Fruit fly (Drosophila melanogaster) whole organism, embryonic: ENCODE measurements around the gene Arc42.

Experiments used
- Abd-B ChIP-seq: fragments of 200-800 bp; sonication (Bioruptor generic); optimal IDR thresholded peaks from 2 replicates; lab custom pipeline; 2018; ENCODE audit warnings: missing biosample characterization, mild to moderate bottlenecking, missing genetic modification characterization, moderate library complexity
- CG11247 ChIP-seq: fragments of 200-800 bp; sonication (Bioruptor generic); IDR thresholded peaks from 2 replicates; pipeline ENCODE4 v1.3.6; 2022; ENCODE audit warnings: missing biosample characterization, missing genetic modification characterization
- CG11398 ChIP-seq: fragments of 200-800 bp; sonication (Bioruptor generic); optimal IDR thresholded peaks from 2 replicates; lab custom pipeline; 2016; ENCODE audit warnings: missing biosample characterization, missing genetic modification characterization
- CG11723 ChIP-seq: fragments of 200-800 bp; sonication (Bioruptor generic); optimal IDR thresholded peaks from 2 replicates; lab custom pipeline; 2017; ENCODE audit warnings: missing biosample characterization, mild to moderate bottlenecking, missing genetic modification characterization
- CG14014 ChIP-seq: fragments of 200-800 bp; sonication (Bioruptor generic); IDR thresholded peaks from 2 replicates; pipeline ENCODE4 v1.3.6; 2022; ENCODE audit warnings: missing biosample characterization, missing genetic modification characterization
- CG15269 ChIP-seq: fragments of 200-800 bp; sonication (Bioruptor generic); optimal IDR thresholded peaks from 2 replicates; lab custom pipeline; 2018; ENCODE audit warnings: missing biosample characterization, mild to moderate bottlenecking, missing genetic modification characterization, moderate library complexity
- CG1647 ChIP-seq: fragments of 200-800 bp; sonication (Bioruptor generic); optimal IDR thresholded peaks from 3 replicates; lab custom pipeline; 2016; ENCODE audit warnings: missing biosample characterization, missing genetic modification characterization
- CG18619 ChIP-seq: fragments of 200-800 bp; sonication (Bioruptor generic); optimal IDR thresholded peaks from 3 replicates; lab custom pipeline; 2017; ENCODE audit warnings: missing biosample characterization, mild to moderate bottlenecking, missing genetic modification characterization
- CG2116 ChIP-seq: fragments of 200-800 bp; sonication (Bioruptor generic); optimal IDR thresholded peaks from 3 replicates; lab custom pipeline; 2018; ENCODE audit warnings: missing biosample characterization, mild to moderate bottlenecking, missing genetic modification characterization
- CG32767 ChIP-seq: fragments of 200-800 bp; sonication (Bioruptor generic); IDR thresholded peaks from 2 replicates; pipeline ENCODE4 v1.3.6; 2022; ENCODE audit warnings: missing biosample characterization, missing genetic modification characterization
- CG3281 ChIP-seq: fragments of 200-800 bp; sonication (Bioruptor generic); optimal IDR thresholded peaks from 3 replicates; lab custom pipeline; 2017; ENCODE audit warnings: missing biosample characterization, mild to moderate bottlenecking, missing genetic modification characterization
- CG43689 ChIP-seq: fragments of 200-800 bp; sonication (Bioruptor generic); IDR thresholded peaks from 2 replicates; pipeline ENCODE4 v1.3.6; 2022; ENCODE audit warnings: missing biosample characterization, missing genetic modification characterization
- CG8281 ChIP-seq: fragments of 200-800 bp; sonication (Bioruptor generic); optimal IDR thresholded peaks from 2 replicates; lab custom pipeline; 2018; ENCODE audit warnings: missing biosample characterization, mild to moderate bottlenecking, missing genetic modification characterization, moderate library complexity
- CG8765 ChIP-seq: fragments of 200-800 bp; sonication (Bioruptor generic); IDR thresholded peaks from 2 replicates; pipeline ENCODE4 v1.3.6; 2022; ENCODE audit warnings: missing biosample characterization, missing genetic modification characterization
- CG8944 ChIP-seq: fragments of 200-800 bp; sonication (Bioruptor generic); optimal IDR thresholded peaks from 3 replicates; lab custom pipeline; 2016; ENCODE audit warnings: missing biosample characterization, missing genetic modification characterization
- CoRest ChIP-seq: fragments of 200-800 bp; sonication (Bioruptor generic); optimal IDR thresholded peaks from 3 replicates; lab custom pipeline; 2018; ENCODE audit warnings: missing biosample characterization, mild to moderate bottlenecking, missing genetic modification characterization, moderate library complexity
- D19A ChIP-seq: fragments of 200-800 bp; optimal IDR thresholded peaks from 3 replicates; lab custom pipeline; 2019; ENCODE audit warnings: missing biosample characterization, mild to moderate bottlenecking, missing genetic modification characterization, moderate library complexity
- E2f1 ChIP-seq: fragments of 200-800 bp; sonication (Bioruptor generic); IDR thresholded peaks from 2 replicates; pipeline ENCODE4 v1.3.6; 2022; ENCODE audit warnings: missing biosample characterization, missing genetic modification characterization
- Hr39 ChIP-seq: fragments of >200 bp; optimal IDR thresholded peaks from 2 replicates; lab custom pipeline; 2017
- Lpt ChIP-seq: fragments of >200 bp; optimal IDR thresholded peaks from 2 replicates; lab custom pipeline; 2018; ENCODE audit warnings: missing biosample characterization, missing genetic modification characterization
- MESR4 ChIP-seq: fragments of 200-800 bp; sonication (Bioruptor generic); optimal IDR thresholded peaks from 2 replicates; lab custom pipeline; 2018; ENCODE audit warnings: missing biosample characterization, mild to moderate bottlenecking, missing genetic modification characterization, moderate library complexity
- Meics ChIP-seq: fragments of 200-800 bp; sonication (Bioruptor generic); optimal IDR thresholded peaks from 2 replicates; lab custom pipeline; 2017; ENCODE audit warnings: missing biosample characterization, mild to moderate bottlenecking, missing genetic modification characterization
- Myb ChIP-seq: fragments of 200-800 bp; sonication (Bioruptor generic); optimal IDR thresholded peaks from 2 replicates; lab custom pipeline; 2016; ENCODE audit warnings: missing biosample characterization, missing genetic modification characterization
- NFAT ChIP-seq: fragments of 200-800 bp; sonication (Bioruptor generic); IDR thresholded peaks from 2 replicates; pipeline ENCODE4 v1.3.6; 2022; ENCODE audit warnings: missing biosample characterization, missing genetic modification characterization
- Nf-YA ChIP-seq: fragments of 200-800 bp; sonication (Bioruptor generic); IDR thresholded peaks from 2 replicates; pipeline ENCODE4 v1.3.6; 2022; ENCODE audit warnings: missing biosample characterization, missing genetic modification characterization
- Ptx1 ChIP-seq: fragments of 200-800 bp; sonication (Bioruptor generic); IDR thresholded peaks from 2 replicates; pipeline ENCODE4 v1.3.6; 2022; ENCODE audit warnings: missing biosample characterization, missing genetic modification characterization
- Six4 ChIP-seq: fragments of 200-800 bp; sonication (Bioruptor generic); optimal IDR thresholded peaks from 2 replicates; lab custom pipeline; 2016; ENCODE audit warnings: missing biosample characterization, missing genetic modification characterization
- TFAM ChIP-seq: fragments of 200-800 bp; sonication (Bioruptor generic); optimal IDR thresholded peaks from 2 replicates; lab custom pipeline; 2017; ENCODE audit warnings: missing biosample characterization, missing genetic modification characterization, inconsistent platforms
- Taf1 ChIP-seq: fragments of 200-800 bp; sonication (Bioruptor generic); IDR thresholded peaks from 2 replicates; pipeline ENCODE4 v1.3.6; 2022; ENCODE audit warnings: missing biosample characterization, missing genetic modification characterization
- br ChIP-seq: fragments of >200 bp; optimal IDR thresholded peaks from 2 replicates; lab custom pipeline; 2017
- ci ChIP-seq: fragments of 200-800 bp; sonication (Bioruptor generic); IDR thresholded peaks from 3 replicates; pipeline ENCODE4 v1.3.6; 2022; ENCODE audit warnings: missing biosample characterization, missing genetic modification characterization
- corto ChIP-seq: fragments of 200-800 bp; sonication (Bioruptor generic); optimal IDR thresholded peaks from 2 replicates; lab custom pipeline; 2016; ENCODE audit warnings: missing biosample characterization, mild to moderate bottlenecking, missing genetic modification characterization, moderate library complexity
- cwo ChIP-seq: fragments of 200-800 bp; sonication (Bioruptor generic); optimal IDR thresholded peaks from 3 replicates; lab custom pipeline; 2017; ENCODE audit warnings: missing biosample characterization, missing genetic modification characterization, mild to moderate bottlenecking, moderate library complexity, missing genetic modification reagents
- dm ChIP-seq: fragments of 200-800 bp; sonication (Bioruptor generic); optimal IDR thresholded peaks from 3 replicates; lab custom pipeline; 2016; ENCODE audit warnings: missing biosample characterization, missing genetic modification characterization
- ewg ChIP-seq: fragments of 200-800 bp; sonication (Bioruptor generic); optimal IDR thresholded peaks from 3 replicates; lab custom pipeline; 2017; ENCODE audit warnings: mild to moderate bottlenecking, missing biosample characterization, missing genetic modification reagents, missing genetic modification characterization
- gcm ChIP-seq: fragments of 200-800 bp; sonication (Bioruptor generic); optimal IDR thresholded peaks from 2 replicates; lab custom pipeline; 2019; ENCODE audit warnings: missing biosample characterization, mild to moderate bottlenecking, missing genetic modification characterization, moderate library complexity
- gro ChIP-seq: fragments of 200-800 bp; sonication (Bioruptor generic); optimal IDR thresholded peaks from 2 replicates; lab custom pipeline; 2016; ENCODE audit warnings: missing biosample characterization, missing genetic modification characterization
- hbn ChIP-seq: fragments of 200-800 bp; sonication (Bioruptor generic); IDR thresholded peaks from 2 replicates; pipeline ENCODE4 v1.3.6; 2022; ENCODE audit warnings: missing biosample characterization, missing genetic modification characterization; ENCODE audit not compliant: partially characterized antibody
- inv ChIP-seq: fragments of 200-800 bp; sonication (Bioruptor generic); IDR thresholded peaks from 2 replicates; pipeline ENCODE4 v1.3.6; 2022; ENCODE audit warnings: missing biosample characterization, missing genetic modification characterization; ENCODE audit not compliant: partially characterized antibody
- kay ChIP-seq: fragments of 200-800 bp; sonication (Bioruptor generic); optimal IDR thresholded peaks from 2 replicates; lab custom pipeline; 2016; ENCODE audit warnings: missing biosample characterization, missing genetic modification characterization
- knrl ChIP-seq: fragments of 200-800 bp; sonication (Bioruptor generic); IDR thresholded peaks from 3 replicates; pipeline ENCODE4 v1.3.6; 2022; ENCODE audit warnings: missing biosample characterization, missing genetic modification characterization; ENCODE audit not compliant: partially characterized antibody
- odd ChIP-seq: fragments of 200-800 bp; sonication (Bioruptor generic); optimal IDR thresholded peaks from 2 replicates; lab custom pipeline; 2017; ENCODE audit warnings: missing biosample characterization, mild to moderate bottlenecking, missing genetic modification characterization
- pzg ChIP-seq: fragments of 200-800 bp; sonication (Bioruptor generic); optimal IDR thresholded peaks from 3 replicates; lab custom pipeline; 2018; ENCODE audit warnings: missing biosample characterization, mild to moderate bottlenecking, missing genetic modification characterization, moderate library complexity
- schlank ChIP-seq: fragments of 200-800 bp; sonication (Bioruptor generic); optimal IDR thresholded peaks from 2 replicates; lab custom pipeline; 2018; ENCODE audit warnings: missing biosample characterization, mild to moderate bottlenecking, missing genetic modification characterization
- scrt ChIP-seq: fragments of 200-800 bp; sonication (Bioruptor generic); optimal IDR thresholded peaks from 2 replicates; lab custom pipeline; 2018; ENCODE audit warnings: missing biosample characterization, mild to moderate bottlenecking, missing genetic modification characterization, moderate library complexity
- sima ChIP-seq: fragments of 200-800 bp; sonication (Bioruptor generic); optimal IDR thresholded peaks from 2 replicates; lab custom pipeline; 2016; ENCODE audit warnings: missing biosample characterization, missing genetic modification characterization
- sna ChIP-seq: fragments of 200-800 bp; sonication (Bioruptor generic); IDR thresholded peaks from 2 replicates; pipeline ENCODE4 v1.3.6; 2022; ENCODE audit warnings: missing biosample characterization, missing genetic modification characterization; ENCODE audit not compliant: partially characterized antibody
- sug ChIP-seq: fragments of 200-800 bp; optimal IDR thresholded peaks from 2 replicates; lab custom pipeline; 2019; ENCODE audit warnings: missing biosample characterization, mild to moderate bottlenecking, missing genetic modification characterization, moderate library complexity
- tna ChIP-seq: fragments of 200-800 bp; sonication (Bioruptor generic); IDR thresholded peaks from 2 replicates; pipeline ENCODE4 v1.3.6; 2022; ENCODE audit warnings: missing biosample characterization, missing genetic modification characterization; ENCODE audit not compliant: partially characterized antibody
- z ChIP-seq: fragments of 200-800 bp; sonication (Bioruptor generic); IDR thresholded peaks from 3 replicates; pipeline ENCODE4 v1.3.6; 2022; ENCODE audit warnings: missing biosample characterization, missing genetic modification characterization

The Arc42 gene

DNA sequence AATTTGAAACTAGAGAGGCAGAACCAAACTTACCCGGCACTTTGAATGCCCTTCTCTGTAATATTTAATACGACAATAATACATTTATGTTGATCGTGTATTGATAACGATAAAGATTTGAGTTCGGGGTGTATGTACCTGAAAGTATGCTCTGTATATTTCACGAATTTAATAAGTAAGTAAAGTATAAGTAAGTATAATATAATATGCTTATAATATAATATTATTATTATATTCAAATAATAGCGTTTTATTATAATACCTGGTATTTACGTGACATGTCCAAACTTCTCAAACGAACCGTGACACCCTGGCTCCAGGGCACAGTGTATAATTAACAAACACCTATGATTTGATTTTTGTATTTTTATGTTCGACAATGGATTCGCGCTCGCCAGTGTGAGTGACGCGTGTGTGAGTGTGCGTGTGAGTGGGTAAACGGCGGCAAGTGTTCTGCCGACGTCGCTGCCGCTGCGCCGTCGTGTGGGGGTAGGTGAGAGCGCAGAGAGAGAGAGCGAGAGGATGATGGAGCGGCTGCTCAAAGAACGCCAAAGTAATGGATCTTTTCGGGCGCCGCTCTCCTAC is 12.2 kb downstream of the Arc42 start (continued):
- TF ChIP-seq CG2116 (GFP tag; lab: Kevin White, UChicago), result peak; percentile 15
- TF ChIP-seq Myb (GFP tag; lab: Kevin White, UChicago), result no peak
- TF ChIP-seq CG1647 (GFP tag; lab: Kevin White, UChicago), result no peak
- TF ChIP-seq schlank (tag; lab: Kevin White, UChicago), result peak; percentile 45
- peak; percentile 69 for TF ChIP-seq Six4 (GFP tag; lab: Kevin White, UChicago)
- peak; percentile 80 for TF ChIP-seq CG15269 (tag; lab: Kevin White, UChicago)
- no peak for TF ChIP-seq sna (GFP tag; lab: Robert Waterston, UW)
- no peak for TF ChIP-seq pzg
- TF ChIP-seq MESR4 (GFP tag; lab: Kevin White, UChicago), result no peak
- peak; percentile 66 for TF ChIP-seq Abd-B (GFP tag; lab: Kevin White, UChicago)
- TF ChIP-seq ewg (GFP tag; lab: Kevin White, UChicago), result peak; percentile 43
- TF ChIP-seq CG14014 (GFP tag; lab: Robert Waterston, UW), result peak; percentile 60
- TF ChIP-seq hbn (GFP tag; lab: Robert Waterston, UW), result peak; percentile 21; the same call in 1 of the 2 replicates
- TF ChIP-seq sug, result peak; percentile 60
- TF ChIP-seq Lpt, result no peak
- peak; percentile 80 for TF ChIP-seq scrt (GFP tag; lab: Kevin White, UChicago)
- peak; percentile 48 for TF ChIP-seq odd (GFP tag; lab: Kevin White, UChicago)
- TF ChIP-seq ci (GFP tag; lab: Robert Waterston, UW), result 0 out of 3 replicates have a peak, but pooled peaks have one; percentile 20
- TF ChIP-seq CG11398 (GFP tag; lab: Kevin White, UChicago), result no peak
- TF ChIP-seq sima (GFP tag; lab: Kevin White, UChicago), result no peak
- no peak for TF ChIP-seq NFAT (GFP tag; lab: Robert Waterston, UW)
- TF ChIP-seq knrl, result no peak
- no peak for TF ChIP-seq E2f1 (GFP tag; lab: Robert Waterston, UW)
- TF ChIP-seq dm, result no peak
- no peak for TF ChIP-seq Hr39 (lab: Kevin White, UChicago)
- TF ChIP-seq CG8944 (GFP tag; lab: Kevin White, UChicago), result no peak
- TF ChIP-seq Meics (GFP tag; lab: Kevin White, UChicago), result peak; percentile 92
- TF ChIP-seq CG43689 (GFP tag; lab: Robert Waterston, UW), result no peak
- peak; percentile 12; the same call in 1 of the 2 replicates for TF ChIP-seq CG11247 (GFP tag; lab: Robert Waterston, UW)
- 0 out of 2 replicates have a peak, but pooled peaks have one; percentile 7 for TF ChIP-seq CG32767 (GFP tag; lab: Robert Waterston, UW)
- TF ChIP-seq CoRest, result peak; percentile 86
- peak; percentile 16 for TF ChIP-seq gro
- no peak for TF ChIP-seq corto (GFP tag; lab: Kevin White, UChicago)
- TF ChIP-seq CG18619, result peak; percentile 72
- TF ChIP-seq gcm (GFP tag; lab: Kevin White, UChicago), result peak; percentile 45
- no peak for TF ChIP-seq inv
- peak; percentile 66 for TF ChIP-seq Taf1 (GFP tag; lab: Robert Waterston, UW)
- TF ChIP-seq Nf-YA (GFP tag; lab: Robert Waterston, UW), result peak; percentile 22; the same call in 1 of the 2 replicates
- peak; percentile 84 for TF ChIP-seq cwo (GFP tag; lab: Kevin White, UChicago)
- TF ChIP-seq D19A, result peak; percentile 97
- TF ChIP-seq CG8281 (tag; lab: Kevin White, UChicago), result peak; percentile 42
- peak; percentile 72; the same call in 2 of the 3 replicates for TF ChIP-seq z (GFP tag; lab: Robert Waterston, UW)
- peak; percentile 13 for TF ChIP-seq kay (GFP tag; lab: Kevin White, UChicago)
- TF ChIP-seq CG8765 (GFP tag; lab: Robert Waterston, UW), result no peak
- no peak for TF ChIP-seq br (lab: Kevin White, UChicago)
- TF ChIP-seq CG11723 (GFP tag; lab: Kevin White, UChicago), result no peak
- no peak for TF ChIP-seq tna (GFP tag; lab: Robert Waterston, UW)
- TF ChIP-seq CG3281 (GFP tag; lab: Kevin White, UChicago), result peak; percentile 92
- no peak for TF ChIP-seq TFAM (GFP tag; lab: Kevin White, UChicago)
- peak; percentile 62 for TF ChIP-seq Ptx1
